Worm (Caenorhabditis elegans) whole organism, L3 larva: Measurements from ENCODE around the gene selt-1.1.

ENCODE experiments used
- ama-1 ChIP-seq: fragments of 150-350 bp; optimal IDR thresholded peaks from 2 replicates; lab custom pipeline; 2018
- ceh-82 ChIP-seq: fragments of 150-350 bp; optimal IDR thresholded peaks from 2 replicates; lab custom pipeline; 2014; ENCODE audit warnings: missing biosample characterization, missing genetic modification characterization
- elt-1 ChIP-seq: fragments of 150-350 bp; optimal IDR thresholded peaks from 2 replicates; lab custom pipeline; 2014; ENCODE audit warnings: missing biosample characterization, missing genetic modification characterization
- fkh-10 ChIP-seq: sonication (generic microtip); optimal IDR thresholded peaks from 2 replicates; lab custom pipeline; 2017; ENCODE audit warnings: missing biosample characterization, missing genetic modification reagents, missing genetic modification characterization
- lin-15B ChIP-seq: fragments of 150-350 bp; optimal IDR thresholded peaks from 2 replicates; lab custom pipeline; 2014; ENCODE audit warnings: missing biosample characterization, missing genetic modification characterization
- mdl-1 ChIP-seq: fragments of 150-350 bp; optimal IDR thresholded peaks from 2 replicates; lab custom pipeline; 2014; ENCODE audit warnings: missing biosample characterization, missing genetic modification characterization
- nhr-28 ChIP-seq: fragments of 150-350 bp; optimal IDR thresholded peaks from 2 replicates; lab custom pipeline; 2014; ENCODE audit warnings: missing biosample characterization, missing genetic modification characterization
- nhr-77 ChIP-seq: fragments of 150-350 bp; optimal IDR thresholded peaks from 2 replicates; lab custom pipeline; 2014; ENCODE audit warnings: missing biosample characterization, missing genetic modification characterization
- pqm-1 ChIP-seq: fragments of 150-350 bp; optimal IDR thresholded peaks from 2 replicates; lab custom pipeline; 2017; ENCODE audit warnings: missing biosample characterization, missing genetic modification characterization, inconsistent platforms
- snpc-4 ChIP-seq: fragments of 150-350 bp; optimal IDR thresholded peaks from 2 replicates; lab custom pipeline; 2014; ENCODE audit warnings: missing biosample characterization, missing genetic modification characterization
- unc-39 ChIP-seq: sonication (generic microtip); optimal IDR thresholded peaks from 4 replicates; lab custom pipeline; 2017; ENCODE audit warnings: missing biosample characterization, missing genetic modification characterization
- zag-1 ChIP-seq: fragments of 150-350 bp; optimal IDR thresholded peaks from 2 replicates; lab custom pipeline; 2014; ENCODE audit warnings: missing biosample characterization, missing genetic modification characterization
- ztf-11 ChIP-seq: fragments of 150-350 bp; optimal IDR thresholded peaks from 2 replicates; lab custom pipeline; 2014; ENCODE audit warnings: missing biosample characterization, missing genetic modification characterization

- no peak for TF ChIP-seq ama-1
- peak; percentile 52 for TF ChIP-seq snpc-4 (tag; lab: Kevin White, UChicago)
- TF ChIP-seq elt-1, result peak; percentile 74
- TF ChIP-seq lin-15B (tag; lab: Kevin White, UChicago), result no peak
- no peak for TF ChIP-seq nhr-77 (tag; lab: Kevin White, UChicago)
- TF ChIP-seq ztf-11 (tag; lab: Kevin White, UChicago), result no peak
- no peak for TF ChIP-seq unc-39 (tag; lab: Kevin White, UChicago)
- TF ChIP-seq pqm-1 (tag; lab: Kevin White, UChicago), result no peak
- no peak for TF ChIP-seq fkh-10 (GFP tag; lab: Kevin White, UChicago)
- peak; percentile 14 for TF ChIP-seq mdl-1 (tag; lab: Kevin White, UChicago)
- no peak for TF ChIP-seq ceh-82 (tag; lab: Kevin White, UChicago)
- no peak for TF ChIP-seq nhr-28 (tag; lab: Kevin White, UChicago)
- TF ChIP-seq zag-1 (tag; lab: Kevin White, UChicago), result no peak
Observed at ce11 chrX:11563663-11564062, 17.4 kb upstream of the selt-1.1 start, which contains the start of gene trpp-9.
